Fruit fly (Drosophila melanogaster) whole organism, embryonic: ENCODE results near the gene CG42240.

ENCODE experiments used
- Antp ChIP-seq: fragments of 200-800 bp; sonication (Bioruptor generic); optimal IDR thresholded peaks from 3 replicates; lab custom pipeline; 2016; ENCODE audit warnings: missing biosample characterization, missing genetic modification characterization
- Blimp-1 ChIP-seq: fragments of 200-800 bp; sonication (Bioruptor generic); optimal IDR thresholded peaks from 3 replicates; lab custom pipeline; 2018; ENCODE audit warnings: missing biosample characterization, missing genetic modification characterization, mild to moderate bottlenecking, moderate library complexity, missing genetic modification reagents
- CG11696 ChIP-seq: fragments of 200-800 bp; sonication (Bioruptor generic); IDR thresholded peaks from 2 replicates; pipeline ENCODE4 v1.3.6; 2022; ENCODE audit warnings: missing biosample characterization, missing genetic modification characterization
- CG12071 ChIP-seq: fragments of 200-800 bp; sonication (Bioruptor generic); optimal IDR thresholded peaks from 3 replicates; lab custom pipeline; 2018; ENCODE audit warnings: missing biosample characterization, mild to moderate bottlenecking, missing genetic modification characterization
- CG13123 ChIP-seq: fragments of 200-800 bp; sonication (Bioruptor generic); optimal IDR thresholded peaks from 2 replicates; lab custom pipeline; 2016; ENCODE audit warnings: missing biosample characterization, missing genetic modification characterization
- CG13287 ChIP-seq: fragments of 200-800 bp; sonication (Bioruptor generic); IDR thresholded peaks from 2 replicates; pipeline ENCODE4 v1.3.6; 2022; ENCODE audit warnings: missing biosample characterization, missing genetic modification characterization; ENCODE audit not compliant: partially characterized antibody
- CG14441 ChIP-seq: fragments of 200-800 bp; sonication (Bioruptor generic); IDR thresholded peaks from 2 replicates; pipeline ENCODE4 v1.3.6; 2022; ENCODE audit warnings: missing biosample characterization, missing genetic modification characterization
- CG14710 ChIP-seq: fragments of 200-800 bp; sonication (Bioruptor generic); optimal IDR thresholded peaks from 3 replicates; lab custom pipeline; 2019; ENCODE audit warnings: missing biosample characterization, mild to moderate bottlenecking, missing genetic modification characterization, moderate library complexity
- CG15269 ChIP-seq: fragments of 200-800 bp; sonication (Bioruptor generic); optimal IDR thresholded peaks from 2 replicates; lab custom pipeline; 2018; ENCODE audit warnings: missing biosample characterization, mild to moderate bottlenecking, missing genetic modification characterization, moderate library complexity
- CG1603 ChIP-seq: fragments of 200-800 bp; sonication (Bioruptor generic); optimal IDR thresholded peaks from 2 replicates; lab custom pipeline; 2019; ENCODE audit warnings: missing biosample characterization, mild to moderate bottlenecking, missing genetic modification characterization, moderate library complexity
- CG1647 ChIP-seq: fragments of 200-800 bp; sonication (Bioruptor generic); optimal IDR thresholded peaks from 3 replicates; lab custom pipeline; 2016; ENCODE audit warnings: missing biosample characterization, missing genetic modification characterization
- CG18011 ChIP-seq: fragments of 200-800 bp; sonication (Bioruptor generic); optimal IDR thresholded peaks from 2 replicates; lab custom pipeline; 2017; ENCODE audit warnings: missing biosample characterization, missing genetic modification characterization, mild to moderate bottlenecking, moderate library complexity, missing genotype
- CG18476 ChIP-seq: fragments of 200-800 bp; sonication (Bioruptor generic); optimal IDR thresholded peaks from 2 replicates; lab custom pipeline; 2016; ENCODE audit warnings: missing biosample characterization, mild to moderate bottlenecking, missing genetic modification characterization
- CG2120 ChIP-seq: fragments of 200-800 bp; sonication (Bioruptor generic); optimal IDR thresholded peaks from 3 replicates; lab custom pipeline; 2016; ENCODE audit warnings: missing biosample characterization, missing genetic modification characterization
- CG2875 ChIP-seq: fragments of 200-800 bp; sonication (Bioruptor generic); optimal IDR thresholded peaks from 2 replicates; lab custom pipeline; 2017; ENCODE audit warnings: missing biosample characterization, mild to moderate bottlenecking, missing genetic modification characterization, missing genetic modification reagents
- CG31441 ChIP-seq: fragments of 200-800 bp; sonication (Bioruptor generic); IDR thresholded peaks from 2 replicates; pipeline ENCODE4 v1.3.6; 2022; ENCODE audit warnings: missing biosample characterization, missing genetic modification characterization
- CG42726 ChIP-seq: fragments of 200-800 bp; sonication (Bioruptor generic); IDR thresholded peaks from 2 replicates; pipeline ENCODE4 v1.3.6; 2022; ENCODE audit warnings: missing biosample characterization, missing genetic modification characterization; ENCODE audit not compliant: partially characterized antibody
- CG4617 ChIP-seq: fragments of 200-800 bp; sonication (Bioruptor generic); optimal IDR thresholded peaks from 3 replicates; lab custom pipeline; 2016; ENCODE audit warnings: missing biosample characterization, missing genetic modification characterization, borderline replicate concordance
- CG9817 ChIP-seq: fragments of 200-800 bp; sonication (Bioruptor generic); optimal IDR thresholded peaks from 2 replicates; lab custom pipeline; 2018; ENCODE audit warnings: missing biosample characterization, mild to moderate bottlenecking, missing genetic modification characterization, moderate library complexity
- CTCF ChIP-seq: fragments of 200-800 bp; sonication (Bioruptor generic); optimal IDR thresholded peaks from 2 replicates; lab custom pipeline; 2017; ENCODE audit warnings: missing biosample characterization, mild to moderate bottlenecking, missing genetic modification characterization, moderate library complexity
- D19A ChIP-seq: fragments of 200-800 bp; optimal IDR thresholded peaks from 3 replicates; lab custom pipeline; 2019; ENCODE audit warnings: missing biosample characterization, mild to moderate bottlenecking, missing genetic modification characterization, moderate library complexity
- Dp ChIP-seq: fragments of 200-800 bp; sonication (Bioruptor generic); optimal IDR thresholded peaks from 2 replicates; lab custom pipeline; 2018; ENCODE audit warnings: missing biosample characterization, mild to moderate bottlenecking, missing genetic modification characterization, moderate library complexity
- Hr39 ChIP-seq: fragments of >200 bp; optimal IDR thresholded peaks from 2 replicates; lab custom pipeline; 2017
- MBD-R2 ChIP-seq: fragments of 200-800 bp; sonication (Bioruptor generic); IDR thresholded peaks from 2 replicates; pipeline ENCODE4 v1.3.6; 2022; ENCODE audit warnings: missing biosample characterization, missing genetic modification characterization
- MESR4 ChIP-seq: fragments of 200-800 bp; sonication (Bioruptor generic); optimal IDR thresholded peaks from 2 replicates; lab custom pipeline; 2018; ENCODE audit warnings: missing biosample characterization, mild to moderate bottlenecking, missing genetic modification characterization, moderate library complexity
- Myb ChIP-seq: fragments of 200-800 bp; sonication (Bioruptor generic); optimal IDR thresholded peaks from 2 replicates; lab custom pipeline; 2016; ENCODE audit warnings: missing biosample characterization, missing genetic modification characterization
- Oaz ChIP-seq: fragments of 200-800 bp; sonication (Bioruptor generic); IDR thresholded peaks from 2 replicates; pipeline ENCODE4 v1.3.6; 2022; ENCODE audit warnings: missing biosample characterization, missing genetic modification characterization
- Pdp1 ChIP-seq, 2 experiments: fragments of 200-800 bp; sonication (Bioruptor generic); optimal IDR thresholded peaks; 3 replicates each; lab custom pipeline; 2016; ENCODE audit warnings: missing biosample characterization in 2 of 2, missing genetic modification characterization in 2 of 2, mild to moderate bottlenecking in 1 of 2, moderate library complexity in 1 of 2
- YL-1 ChIP-seq: fragments of 200-800 bp; sonication (Bioruptor generic); optimal IDR thresholded peaks from 3 replicates; lab custom pipeline; 2017; ENCODE audit warnings: missing biosample characterization, mild to moderate bottlenecking, missing genetic modification characterization
- amos ChIP-seq: fragments of 200-800 bp; sonication (Bioruptor generic); IDR thresholded peaks from 2 replicates; pipeline ENCODE4 v1.3.6; 2022; ENCODE audit warnings: missing biosample characterization, missing genetic modification characterization; ENCODE audit not compliant: partially characterized antibody
- ap ChIP-seq: fragments of 200-800 bp; sonication (Bioruptor generic); IDR thresholded peaks from 2 replicates; pipeline ENCODE4 v1.3.6; 2022; ENCODE audit warnings: missing biosample characterization, missing genetic modification characterization
- chm ChIP-seq: fragments of 200-800 bp; sonication (Bioruptor generic); IDR thresholded peaks from 2 replicates; pipeline ENCODE4 v1.3.6; 2022; ENCODE audit warnings: missing biosample characterization, missing genetic modification characterization
- corto ChIP-seq: fragments of 200-800 bp; sonication (Bioruptor generic); optimal IDR thresholded peaks from 2 replicates; lab custom pipeline; 2016; ENCODE audit warnings: missing biosample characterization, mild to moderate bottlenecking, missing genetic modification characterization, moderate library complexity
- gcm ChIP-seq: fragments of 200-800 bp; sonication (Bioruptor generic); optimal IDR thresholded peaks from 2 replicates; lab custom pipeline; 2019; ENCODE audit warnings: missing biosample characterization, mild to moderate bottlenecking, missing genetic modification characterization, moderate library complexity
- insv ChIP-seq, 2 experiments: fragments of 200-800 bp; sonication (Bioruptor generic); optimal IDR thresholded peaks; 3 replicates each; lab custom pipeline; 2016 to 2018; ENCODE audit warnings: missing biosample characterization in 2 of 2, missing genetic modification characterization in 2 of 2
- inv ChIP-seq: fragments of 200-800 bp; sonication (Bioruptor generic); IDR thresholded peaks from 2 replicates; pipeline ENCODE4 v1.3.6; 2022; ENCODE audit warnings: missing biosample characterization, missing genetic modification characterization; ENCODE audit not compliant: partially characterized antibody
- lab ChIP-seq: fragments of 200-800 bp; sonication (Bioruptor generic); optimal IDR thresholded peaks from 3 replicates; lab custom pipeline; 2017; ENCODE audit warnings: missing biosample characterization, missing genetic modification characterization, mild to moderate bottlenecking, moderate library complexity, missing genetic modification reagents
- lilli ChIP-seq: fragments of 200-800 bp; sonication (Bioruptor generic); optimal IDR thresholded peaks from 3 replicates; lab custom pipeline; 2016; ENCODE audit warnings: missing biosample characterization, missing genetic modification characterization
- nau ChIP-seq: fragments of 200-800 bp; sonication (Bioruptor generic); optimal IDR thresholded peaks from 3 replicates; lab custom pipeline; 2017; ENCODE audit warnings: missing biosample characterization, mild to moderate bottlenecking, missing genetic modification characterization, missing genetic modification reagents
- phol ChIP-seq: fragments of 200-800 bp; sonication (Bioruptor generic); optimal IDR thresholded peaks from 3 replicates; lab custom pipeline; 2018; ENCODE audit warnings: missing biosample characterization, mild to moderate bottlenecking, missing genetic modification characterization, moderate library complexity
- psq ChIP-seq: fragments of 200-800 bp; sonication (Bioruptor generic); optimal IDR thresholded peaks from 2 replicates; lab custom pipeline; 2017; ENCODE audit warnings: missing biosample characterization, missing genetic modification characterization
- repo ChIP-seq: fragments of 200-800 bp; sonication (Bioruptor generic); optimal IDR thresholded peaks from 2 replicates; lab custom pipeline; 2016; ENCODE audit warnings: missing biosample characterization, missing genetic modification characterization
- row ChIP-seq: fragments of 200-800 bp; sonication (Bioruptor generic); IDR thresholded peaks from 3 replicates; pipeline ENCODE4 v1.3.6; 2022; ENCODE audit warnings: missing biosample characterization, missing genetic modification characterization
- sens ChIP-seq: fragments of 200-800 bp; sonication (Bioruptor generic); peaks from one replicate; lab custom pipeline; 2016; ENCODE audit warnings: missing biosample characterization, missing genetic modification characterization
- slou ChIP-seq: fragments of 200-800 bp; sonication (Bioruptor generic); optimal IDR thresholded peaks from 3 replicates; lab custom pipeline; 2016; ENCODE audit warnings: missing biosample characterization, missing genetic modification characterization
- tap ChIP-seq: fragments of 200-800 bp; optimal IDR thresholded peaks from 3 replicates; lab custom pipeline; 2019; ENCODE audit warnings: missing biosample characterization, mild to moderate bottlenecking, missing genetic modification characterization, moderate library complexity
- vvl ChIP-seq: fragments of 200-800 bp; sonication (Bioruptor generic); IDR thresholded peaks from 2 replicates; pipeline ENCODE4 v1.3.6; 2022; ENCODE audit warnings: missing biosample characterization, missing genetic modification characterization

Gene CG42240

DNA sequence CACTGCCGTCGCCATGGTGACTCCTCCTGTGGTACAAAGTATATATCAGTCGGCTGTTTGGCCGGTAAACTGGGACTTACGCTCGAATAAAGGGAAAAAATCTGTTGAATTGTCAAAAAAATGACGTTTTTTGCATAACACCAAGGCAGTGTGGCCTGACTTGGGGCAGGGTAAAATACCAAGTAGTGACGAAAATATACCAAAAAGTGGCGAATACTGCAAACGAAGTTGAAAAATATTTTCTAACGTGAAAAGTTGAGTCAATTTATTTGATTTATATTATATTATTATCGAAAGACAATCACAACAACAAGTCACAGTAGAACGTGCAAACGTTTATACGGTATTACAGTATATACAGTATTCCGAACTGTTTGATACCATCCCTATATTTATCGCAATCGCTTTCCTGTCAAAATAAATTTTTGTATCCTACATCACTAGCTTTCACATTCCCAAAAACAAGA lies 19.6 kb downstream of the CG42240 start, which contains the start of the genes ND-B16.6 and kdn (continued):
- TF ChIP-seq CG14710 (tag; lab: Kevin White, UChicago), result peak; percentile 20
- peak; percentile 34; the same call in 1 of the 2 replicates for TF ChIP-seq CG31441 (GFP tag; lab: Robert Waterston, UW)
- TF ChIP-seq psq (GFP tag; lab: Kevin White, UChicago), result no peak
- TF ChIP-seq Dp (GFP tag; lab: Kevin White, UChicago), result peak; percentile 20
- TF ChIP-seq MBD-R2 (GFP tag; lab: Robert Waterston, UW), result peak; percentile 44; the same call in 1 of the 2 replicates
- no peak for TF ChIP-seq chm (GFP tag; lab: Robert Waterston, UW)
- peak; percentile 87 for TF ChIP-seq CG18011
- TF ChIP-seq Pdp1 (GFP tag; optimal IDR thresholded peaks at IDR 0.05; lab: Kevin White, UChicago), result peak in 1 of 2 experiments; percentile 96
- no peak for TF ChIP-seq CG15269 (tag; lab: Kevin White, UChicago)
- no peak for TF ChIP-seq inv
- TF ChIP-seq CG4617 (GFP tag; lab: Kevin White, UChicago), result peak; percentile 7
- peak; percentile 22; the same call in 2 of the 3 replicates for TF ChIP-seq row
- peak; percentile 66 for TF ChIP-seq YL-1 (GFP tag; lab: Kevin White, UChicago)
- no peak for TF ChIP-seq gcm (GFP tag; lab: Kevin White, UChicago)

- TF ChIP-seq Oaz (GFP tag; lab: Robert Waterston, UW) (no peak), CG1603 (tag; lab: Kevin White, UChicago) (peak; percentile 10), tap (tag; lab: Kevin White, UChicago) (no peak), slou (GFP tag; lab: Kevin White, UChicago) (no peak), Blimp-1 (GFP tag; lab: Kevin White, UChicago) (peak; percentile 66), CG42726 (GFP tag; lab: Robert Waterston, UW) (peak; percentile 25; the same call in 1 of the 2 replicates), ap (GFP tag; lab: Robert Waterston, UW) (no peak), CG13123 (no peak), Myb (GFP tag; lab: Kevin White, UChicago) (peak; percentile 75), CG11696 (no peak), phol (tag; lab: Kevin White, UChicago) (peak; percentile 47), CG13287 (GFP tag; lab: Robert Waterston, UW) (peak; percentile 27; the same call in 1 of the 2 replicates), CG18476 (no peak), CG2875 (GFP tag; lab: Kevin White, UChicago) (no peak), lilli (GFP tag; lab: Kevin White, UChicago) (peak; percentile 57), Antp (peak; percentile 2), MESR4 (peak; percentile 51), CG1647 (no peak), lab (GFP tag; lab: Kevin White, UChicago) (peak; percentile 74), amos (GFP tag; lab: Robert Waterston, UW) (peak; percentile 47; the same call in 1 of the 2 replicates), CG2120 (GFP tag; lab: Kevin White, UChicago) (peak; percentile 5), CG14441 (GFP tag; lab: Robert Waterston, UW) (no peak), sens (GFP tag; lab: Kevin White, UChicago) (peak; percentile 35), corto (GFP tag; lab: Kevin White, UChicago) (no peak), CTCF (peak; percentile 55), nau (GFP tag; lab: Kevin White, UChicago) (peak; percentile 36), D19A (tag; lab: Kevin White, UChicago) (no peak), CG9817 (tag; lab: Kevin White, UChicago) (no peak), insv (GFP tag; optimal IDR thresholded peaks at IDR 0.05; lab: Kevin White, UChicago) (peak in 1 of 2 experiments; percentile 14), Hr39 (lab: Kevin White, UChicago) (no peak), chm (GFP tag; lab: Robert Waterston, UW) (peak; percentile 57; the same call in 1 of the 2 replicates), vvl (GFP tag; lab: Robert Waterston, UW) (peak; percentile 57; the same call in 1 of the 2 replicates), CG12071 (GFP tag; lab: Kevin White, UChicago) (no peak), repo (GFP tag; lab: Kevin White, UChicago) (peak; percentile 13)
Measured at dm6 chrX:6351917-6352768, 21.5 kb downstream of the CG42240 start.
